Worm (Caenorhabditis elegans) whole organism, L2 larva: ENCODE data around the gene srd-17.

Experiments
- egl-27 ChIP-seq: sonication (generic microtip); optimal IDR thresholded peaks from 3 replicates; lab custom pipeline; 2017; ENCODE audit warnings: missing biosample characterization, missing genetic modification reagents, missing genetic modification characterization
- lin-11 ChIP-seq: fragments of 150-350 bp; sonication (generic microtip); optimal IDR thresholded peaks from 2 replicates; lab custom pipeline; 2014; ENCODE audit warnings: missing biosample characterization, missing genetic modification characterization, inconsistent platforms, mixed read lengths
- nhr-11 ChIP-seq: fragments of 150-350 bp; optimal IDR thresholded peaks from 2 replicates; lab custom pipeline; 2014; ENCODE audit warnings: missing biosample characterization, missing genetic modification characterization
- nhr-21 ChIP-seq: fragments of 150-350 bp; optimal IDR thresholded peaks from 2 replicates; lab custom pipeline; 2014; ENCODE audit warnings: missing biosample characterization, missing genetic modification characterization

DNA sequence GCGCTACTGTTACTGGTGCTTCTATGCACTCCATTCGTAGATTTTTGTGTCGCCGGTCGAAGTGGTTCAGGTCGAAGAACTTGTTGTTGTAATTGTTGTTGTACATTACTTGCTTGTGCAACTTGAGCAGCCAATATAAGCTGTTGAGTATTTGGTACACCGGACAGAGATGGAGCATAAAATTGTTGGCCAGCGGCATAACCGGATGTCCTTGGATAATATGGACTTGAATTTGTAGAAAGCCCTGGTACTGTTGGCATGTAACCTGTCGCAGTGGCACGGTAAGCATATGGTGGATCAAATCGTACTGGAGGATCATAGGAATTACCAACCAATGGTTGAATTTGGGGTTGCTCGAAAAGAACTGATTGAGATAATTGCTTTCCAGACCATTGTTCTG is 43.6 kb downstream of the srd-17 start:
- TF ChIP-seq lin-11 (tag; lab: Kevin White, UChicago) (no peak), nhr-21 (tag; lab: Kevin White, UChicago) (no peak), egl-27 (tag; lab: Kevin White, UChicago) (no peak), nhr-11 (no peak)
